Fruit fly (Drosophila melanogaster) whole organism, embryonic: ENCODE results near the gene H15.

Experiments
- CG14710 ChIP-seq: fragments of 200-800 bp; sonication (Bioruptor generic); optimal IDR thresholded peaks from 3 replicates; lab custom pipeline; 2019; ENCODE audit warnings: missing biosample characterization, mild to moderate bottlenecking, missing genetic modification characterization, moderate library complexity
- eyg ChIP-seq: fragments of 200-800 bp; sonication (Bioruptor generic); optimal IDR thresholded peaks from 3 replicates; lab custom pipeline; 2016; ENCODE audit warnings: missing biosample characterization, missing genetic modification characterization

DNA sequence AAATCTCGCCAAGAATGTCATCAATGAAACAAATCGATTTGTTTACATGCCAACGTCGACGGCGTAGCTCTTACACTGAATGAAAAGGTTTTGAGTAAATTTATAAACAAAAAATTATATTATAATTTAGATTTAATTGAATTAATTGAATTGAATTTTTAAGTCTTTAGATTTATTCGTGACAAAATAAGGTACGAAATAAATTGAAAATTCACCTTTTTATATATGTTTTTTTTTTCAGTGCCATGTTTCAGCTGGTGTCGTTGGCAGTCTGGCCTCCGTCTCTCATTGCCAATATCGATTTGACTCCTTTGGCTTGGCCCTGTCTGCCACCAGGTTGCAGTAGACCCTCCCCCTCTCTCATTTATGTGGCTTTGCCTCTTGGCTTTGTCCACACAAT is 40.6 kb downstream of the H15 start:
- TF ChIP-seq eyg (GFP tag; lab: Kevin White, UChicago) (no peak), CG14710 (tag; lab: Kevin White, UChicago) (no peak)
